Fruit fly (Drosophila melanogaster) whole organism, embryonic: Measurements from ENCODE around the gene Mon1.

Experiments used
- Asciz ChIP-seq: fragments of 200-800 bp; sonication (Bioruptor generic); optimal IDR thresholded peaks from 2 replicates; lab custom pipeline; 2017; ENCODE audit warnings: missing biosample characterization, mild to moderate bottlenecking, missing genetic modification characterization, missing genetic modification reagents
- C15 ChIP-seq: fragments of 200-800 bp; sonication (Bioruptor generic); IDR thresholded peaks from 3 replicates; pipeline ENCODE4 v1.3.6; 2022; ENCODE audit warnings: missing biosample characterization, missing genetic modification characterization
- CG10366 ChIP-seq: fragments of 200-800 bp; sonication (Bioruptor generic); IDR thresholded peaks from 2 replicates; pipeline ENCODE4 v1.3.6; 2022; ENCODE audit warnings: missing biosample characterization, missing genetic modification characterization
- CG12744 ChIP-seq: fragments of 200-800 bp; sonication (Bioruptor generic); optimal IDR thresholded peaks from 2 replicates; lab custom pipeline; 2016; ENCODE audit warnings: missing biosample characterization, missing genetic modification characterization
- CG13894 ChIP-seq: fragments of 200-800 bp; sonication (Bioruptor generic); optimal IDR thresholded peaks from 3 replicates; lab custom pipeline; 2018; ENCODE audit warnings: missing biosample characterization, mild to moderate bottlenecking, missing genetic modification characterization, moderate library complexity
- CG14860 ChIP-seq: fragments of 200-800 bp; sonication (Bioruptor generic); IDR thresholded peaks from 3 replicates; pipeline ENCODE4 v1.3.6; 2022; ENCODE audit warnings: missing biosample characterization, missing genetic modification characterization; ENCODE audit not compliant: partially characterized antibody
- CG14965 ChIP-seq: fragments of 200-800 bp; sonication (Bioruptor generic); optimal IDR thresholded peaks from 2 replicates; lab custom pipeline; 2016; ENCODE audit warnings: missing biosample characterization, missing genetic modification characterization, borderline replicate concordance
- CG18476 ChIP-seq: fragments of 200-800 bp; sonication (Bioruptor generic); optimal IDR thresholded peaks from 2 replicates; lab custom pipeline; 2016; ENCODE audit warnings: missing biosample characterization, mild to moderate bottlenecking, missing genetic modification characterization
- CG2129 ChIP-seq: fragments of 200-800 bp; sonication (Bioruptor generic); IDR thresholded peaks from 2 replicates; pipeline ENCODE4 v1.3.6; 2022; ENCODE audit warnings: missing biosample characterization, missing genetic modification characterization; ENCODE audit not compliant: partially characterized antibody
- CG2875 ChIP-seq: fragments of 200-800 bp; sonication (Bioruptor generic); optimal IDR thresholded peaks from 2 replicates; lab custom pipeline; 2017; ENCODE audit warnings: missing biosample characterization, mild to moderate bottlenecking, missing genetic modification characterization, missing genetic modification reagents
- CG30431 ChIP-seq: fragments of 200-800 bp; sonication (Bioruptor generic); optimal IDR thresholded peaks from 2 replicates; lab custom pipeline; 2017; ENCODE audit warnings: missing biosample characterization, missing genetic modification characterization
- CG4820 ChIP-seq: fragments of 200-800 bp; sonication (Bioruptor generic); optimal IDR thresholded peaks from 3 replicates; lab custom pipeline; 2016; ENCODE audit warnings: missing biosample characterization, missing genetic modification characterization
- CG7556 ChIP-seq: fragments of 200-800 bp; sonication (Bioruptor generic); optimal IDR thresholded peaks from 2 replicates; lab custom pipeline; 2017; ENCODE audit warnings: missing biosample characterization, mild to moderate bottlenecking, missing genetic modification characterization
- CG7928 ChIP-seq: fragments of 200-800 bp; sonication (Bioruptor generic); optimal IDR thresholded peaks from 2 replicates; lab custom pipeline; 2017; ENCODE audit warnings: missing biosample characterization, mild to moderate bottlenecking, missing genetic modification characterization
- CG9932 ChIP-seq: fragments of 200-800 bp; sonication (Bioruptor generic); IDR thresholded peaks from 2 replicates; pipeline ENCODE4 v1.3.6; 2022; ENCODE audit warnings: missing biosample characterization, missing genetic modification characterization
- Fer2 ChIP-seq: fragments of 200-800 bp; sonication (Bioruptor generic); optimal IDR thresholded peaks from 2 replicates; lab custom pipeline; 2018; ENCODE audit warnings: missing biosample characterization, mild to moderate bottlenecking, missing genetic modification characterization, moderate library complexity
- MBD-R2 ChIP-seq: fragments of 200-800 bp; sonication (Bioruptor generic); IDR thresholded peaks from 2 replicates; pipeline ENCODE4 v1.3.6; 2022; ENCODE audit warnings: missing biosample characterization, missing genetic modification characterization
- Med ChIP-seq: fragments of 200-800 bp; sonication (Bioruptor generic); peaks from one replicate; lab custom pipeline; 2016; ENCODE audit warnings: missing biosample characterization, missing genetic modification characterization, mild to moderate bottlenecking, inconsistent platforms, moderate library complexity
- Mes4 ChIP-seq: fragments of 200-800 bp; sonication (Bioruptor generic); optimal IDR thresholded peaks from 2 replicates; lab custom pipeline; 2016; ENCODE audit warnings: missing biosample characterization, missing genetic modification characterization
- Rfx ChIP-seq: fragments of 200-800 bp; sonication (Bioruptor generic); IDR thresholded peaks from 2 replicates; pipeline ENCODE4 v1.3.6; 2022; ENCODE audit warnings: missing biosample characterization, missing genetic modification characterization
- Scr ChIP-seq: fragments of 200-800 bp; sonication (Bioruptor generic); IDR thresholded peaks from 2 replicates; pipeline ENCODE4 v1.3.6; 2022; ENCODE audit warnings: missing biosample characterization, missing genetic modification characterization; ENCODE audit not compliant: partially characterized antibody
- YL-1 ChIP-seq: fragments of 200-800 bp; sonication (Bioruptor generic); optimal IDR thresholded peaks from 3 replicates; lab custom pipeline; 2017; ENCODE audit warnings: missing biosample characterization, mild to moderate bottlenecking, missing genetic modification characterization
- ara ChIP-seq: fragments of 200-800 bp; sonication (Bioruptor generic); IDR thresholded peaks from 2 replicates; pipeline ENCODE4 v1.3.6; 2022; ENCODE audit warnings: missing biosample characterization, missing genetic modification characterization
- cato ChIP-seq: fragments of 200-800 bp; sonication (Bioruptor generic); optimal IDR thresholded peaks from 2 replicates; lab custom pipeline; 2016; ENCODE audit warnings: missing biosample characterization, missing genetic modification characterization, borderline replicate concordance
- chif ChIP-seq, 2 experiments: fragments of 200-800 bp; sonication (Bioruptor generic); optimal IDR thresholded peaks; 3 replicates each; lab custom pipeline; 2016; ENCODE audit warnings: missing biosample characterization in 2 of 2, missing genetic modification characterization in 2 of 2
- ems ChIP-seq: fragments of 200-800 bp; sonication (Bioruptor generic); optimal IDR thresholded peaks from 3 replicates; lab custom pipeline; 2016; ENCODE audit warnings: missing biosample characterization, missing genetic modification characterization
- esg ChIP-seq: fragments of 200-800 bp; sonication (Bioruptor generic); conservative IDR thresholded peaks from 2 replicates; pipeline ENCODE4 v1.3.6; 2022; ENCODE audit warnings: missing biosample characterization, missing genetic modification characterization
- gce ChIP-seq: fragments of 200-800 bp; sonication (Bioruptor generic); IDR thresholded peaks from 3 replicates; pipeline ENCODE4 v1.3.6; 2022; ENCODE audit warnings: missing biosample characterization, missing genetic modification characterization
- gcm ChIP-seq: fragments of 200-800 bp; sonication (Bioruptor generic); optimal IDR thresholded peaks from 2 replicates; lab custom pipeline; 2019; ENCODE audit warnings: missing biosample characterization, mild to moderate bottlenecking, missing genetic modification characterization, moderate library complexity
- gsb-n ChIP-seq: fragments of 200-800 bp; sonication (Bioruptor generic); optimal IDR thresholded peaks from 3 replicates; lab custom pipeline; 2018; ENCODE audit warnings: missing biosample characterization, mild to moderate bottlenecking, missing genetic modification characterization
- gt ChIP-seq: fragments of 200-800 bp; sonication (Bioruptor generic); IDR thresholded peaks from 2 replicates; pipeline ENCODE4 v1.3.6; 2022; ENCODE audit warnings: missing biosample characterization, missing genetic modification characterization
- hkb ChIP-seq, 2 experiments: fragments of 200-800 bp in 1 of 2; fragments of >200 bp in 1 of 2; sonication (Bioruptor generic) in 1 of 2; IDR thresholded peaks in 1 of 2; optimal IDR thresholded peaks in 1 of 2; 2 replicates each; pipeline versions ENCODE4 v1.3.6 to Lab custom; 2017 to 2022; ENCODE audit warnings: missing biosample characterization in 1 of 2, missing genetic modification characterization in 1 of 2
- ind ChIP-seq: fragments of 200-800 bp; sonication (Bioruptor generic); optimal IDR thresholded peaks from 3 replicates; lab custom pipeline; 2016; ENCODE audit warnings: missing biosample characterization, missing genetic modification characterization
- jigr1 ChIP-seq: fragments of 200-800 bp; sonication (Bioruptor generic); IDR thresholded peaks from 3 replicates; pipeline ENCODE4 v1.3.6; 2022; ENCODE audit warnings: missing biosample characterization, missing genetic modification characterization
- ken ChIP-seq: fragments of 200-800 bp; sonication (Bioruptor generic); IDR thresholded peaks from 3 replicates; pipeline ENCODE4 v1.3.6; 2022; ENCODE audit warnings: missing biosample characterization, missing genetic modification characterization
- luna ChIP-seq: fragments of 200-800 bp; sonication (Bioruptor generic); optimal IDR thresholded peaks from 2 replicates; lab custom pipeline; 2016; ENCODE audit warnings: missing biosample characterization, missing genetic modification characterization
- maf-S ChIP-seq: fragments of 200-800 bp; sonication (Bioruptor generic); optimal IDR thresholded peaks from 2 replicates; lab custom pipeline; 2016; ENCODE audit warnings: missing biosample characterization, missing genetic modification characterization
- nau ChIP-seq: fragments of 200-800 bp; sonication (Bioruptor generic); optimal IDR thresholded peaks from 3 replicates; lab custom pipeline; 2017; ENCODE audit warnings: missing biosample characterization, mild to moderate bottlenecking, missing genetic modification characterization, missing genetic modification reagents
- nerfin-1 ChIP-seq: fragments of 200-800 bp; sonication (Bioruptor generic); optimal IDR thresholded peaks from 3 replicates; lab custom pipeline; 2019; ENCODE audit warnings: missing biosample characterization, mild to moderate bottlenecking, missing genetic modification characterization, moderate library complexity
- otp ChIP-seq: fragments of 200-800 bp; sonication (Bioruptor generic); IDR thresholded peaks from 3 replicates; pipeline ENCODE4, ENCODE4 v1.3.6; 2022; ENCODE audit warnings: missing biosample characterization, missing genetic modification characterization
- pan ChIP-seq, 4 experiments: fragments of >200 bp in 3 of 4; fragments of 200-800 bp in 1 of 4; sonication (Bioruptor generic) in 1 of 4; optimal IDR thresholded peaks in 3 of 4; IDR thresholded peaks in 1 of 4; 2 replicates each; pipeline versions ENCODE4 v1.3.6 to Lab custom; 2017 to 2022; ENCODE audit warnings: missing biosample characterization in 2 of 4, missing genetic modification characterization in 2 of 4, mixed read lengths in 1 of 4
- pita ChIP-seq: fragments of 200-800 bp; sonication (Bioruptor generic); optimal IDR thresholded peaks from 2 replicates; lab custom pipeline; 2017; ENCODE audit warnings: missing biosample characterization, mild to moderate bottlenecking, missing genetic modification characterization
- so ChIP-seq: fragments of 200-800 bp; sonication (Bioruptor generic); IDR thresholded peaks from 3 replicates; pipeline ENCODE4 v1.3.6; 2022; ENCODE audit warnings: missing biosample characterization, missing genetic modification characterization
- sob ChIP-seq: fragments of 200-800 bp; sonication (Bioruptor generic); IDR thresholded peaks from 2 replicates; pipeline ENCODE4 v1.3.6; 2022; ENCODE audit warnings: missing biosample characterization, missing genetic modification characterization
- sr ChIP-seq: fragments of 200-800 bp; sonication (Bioruptor generic); IDR thresholded peaks from 3 replicates; pipeline ENCODE4 v1.3.6; 2022; ENCODE audit warnings: missing biosample characterization, missing genetic modification characterization
- tap ChIP-seq: fragments of 200-800 bp; optimal IDR thresholded peaks from 3 replicates; lab custom pipeline; 2019; ENCODE audit warnings: missing biosample characterization, mild to moderate bottlenecking, missing genetic modification characterization, moderate library complexity
- zfh2 ChIP-seq: fragments of 200-800 bp; sonication (Bioruptor generic); optimal IDR thresholded peaks from 2 replicates; lab custom pipeline; 2016; ENCODE audit warnings: missing biosample characterization, missing genetic modification characterization

The Mon1 gene

DNA sequence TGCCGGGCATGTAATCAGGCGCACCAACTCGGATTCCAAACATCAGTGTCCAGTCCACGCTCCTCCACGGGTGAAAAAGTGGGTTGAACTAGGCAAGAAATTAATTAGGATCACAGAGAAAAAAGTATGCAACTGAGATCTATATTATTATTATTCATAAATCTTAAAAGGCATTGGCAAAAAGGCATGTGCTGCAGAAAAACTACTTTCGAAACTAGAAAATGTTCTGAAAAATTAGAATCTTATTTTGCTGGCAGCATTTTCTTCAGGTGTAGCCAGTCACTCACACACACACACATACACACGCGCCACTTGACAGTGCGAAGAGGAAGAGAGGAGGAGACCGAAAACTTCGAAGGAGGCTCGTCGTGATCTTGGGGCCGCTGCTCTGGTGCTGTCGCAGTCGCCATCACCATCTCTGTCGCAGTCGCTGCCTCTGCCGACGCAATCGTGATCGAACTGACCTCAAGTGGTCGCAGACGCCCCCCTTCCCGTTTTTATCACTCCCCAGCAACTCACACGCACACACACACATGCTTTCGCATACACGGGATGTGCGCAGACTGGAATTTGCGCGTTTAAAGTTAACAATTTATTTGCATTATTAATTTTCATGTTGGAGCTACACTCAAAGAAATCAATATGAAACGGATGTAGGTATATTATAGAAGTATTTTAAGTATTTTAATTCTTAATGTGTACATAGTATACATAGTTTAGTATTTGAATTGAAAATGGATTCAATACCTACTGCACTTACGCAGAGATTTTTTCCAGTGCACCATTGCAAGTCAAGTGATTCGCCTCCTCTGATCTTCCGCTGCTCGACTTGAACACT, 37.2 kb downstream of the Mon1 start (continued):
- no peak for TF ChIP-seq pita (GFP tag; lab: Kevin White, UChicago)
- TF ChIP-seq sr (GFP tag; lab: Robert Waterston, UW): no peak
- peak; percentile 39 for TF ChIP-seq CG7556 (GFP tag; lab: Kevin White, UChicago)
- TF ChIP-seq CG4820: peak; percentile 36
- peak; percentile 12 for TF ChIP-seq Asciz
- peak; percentile 71 for TF ChIP-seq Med (GFP tag; lab: Kevin White, UChicago)
- 0 out of 3 replicates have a peak, but pooled peaks have one; percentile 15 for TF ChIP-seq C15
- TF ChIP-seq Mes4 (GFP tag; lab: Kevin White, UChicago): no peak
- peak; percentile 56 for TF ChIP-seq ind
- no peak for TF ChIP-seq maf-S (GFP tag; lab: Kevin White, UChicago)
- peak; percentile 68 for TF ChIP-seq sob (GFP tag; lab: Robert Waterston, UW)
- no peak for TF ChIP-seq CG14860 (GFP tag; lab: Robert Waterston, UW)
- peak; percentile 69 for TF ChIP-seq esg (GFP tag; lab: Robert Waterston, UW)
- no peak for TF ChIP-seq luna (GFP tag; lab: Kevin White, UChicago)
- no peak for TF ChIP-seq ems (GFP tag; lab: Kevin White, UChicago)
- no peak for TF ChIP-seq nau
- TF ChIP-seq CG10366 (GFP tag; lab: Robert Waterston, UW): peak; percentile 71
- peak; percentile 8 for TF ChIP-seq zfh2 (GFP tag; lab: Kevin White, UChicago)
- no peak for TF ChIP-seq YL-1 (GFP tag; lab: Kevin White, UChicago)
- TF ChIP-seq CG2875 (GFP tag; lab: Kevin White, UChicago): peak; percentile 21
- peak; percentile 41; the same call in 1 of the 3 replicates for TF ChIP-seq gce (GFP tag; lab: Robert Waterston, UW)
- peak; percentile 41 for TF ChIP-seq gsb-n (tag; lab: Kevin White, UChicago)
- TF ChIP-seq CG2129 (GFP tag; lab: Robert Waterston, UW): no peak
- TF ChIP-seq nerfin-1 (tag; lab: Kevin White, UChicago): no peak
- TF ChIP-seq CG12744: no peak
- no peak for TF ChIP-seq CG14965 (GFP tag; lab: Kevin White, UChicago)
- peak; percentile 64 for TF ChIP-seq ara (GFP tag; lab: Robert Waterston, UW)
- peak; percentile 80 for TF ChIP-seq Rfx (GFP tag; lab: Robert Waterston, UW)
- TF ChIP-seq otp (GFP tag; lab: Robert Waterston, UW): no peak; the same call in 2 of the 3 replicates
- 0 out of 2 replicates have a peak, but pooled peaks have one; percentile 9 for TF ChIP-seq MBD-R2 (GFP tag; lab: Robert Waterston, UW)
- peak; percentile 57; the same call in 1 of the 3 replicates for TF ChIP-seq so (GFP tag; lab: Robert Waterston, UW)
- 0 out of 3 replicates have a peak, but pooled peaks have one; percentile 45 for TF ChIP-seq jigr1 (GFP tag; lab: Robert Waterston, UW)
- peak; percentile 52; the same call in 1 of the 3 replicates for TF ChIP-seq ken (GFP tag; lab: Robert Waterston, UW)
- TF ChIP-seq pan (optimal IDR thresholded peaks at IDR 0.05; lab: Kevin White, UChicago): no peak
- TF ChIP-seq pan (GFP tag; optimal IDR thresholded peaks at IDR 0.05 in 1 of 2, IDR thresholded peaks at IDR 0.05 in 1 of 2): peak in 1 of 2 experiments; percentile 85
- no peak for TF ChIP-seq hkb (optimal IDR thresholded peaks at IDR 0.05; lab: Kevin White, UChicago)
- peak; percentile 75 for TF ChIP-seq hkb (GFP tag; IDR thresholded peaks at IDR 0.05; lab: Robert Waterston, UW)
- TF ChIP-seq CG7928 (GFP tag; lab: Kevin White, UChicago): peak; percentile 17
- no peak for TF ChIP-seq Fer2
- TF ChIP-seq CG30431 (GFP tag; lab: Kevin White, UChicago): peak; percentile 24
- peak; percentile 68 for TF ChIP-seq tap (tag; lab: Kevin White, UChicago)
- TF ChIP-seq gcm (GFP tag; lab: Kevin White, UChicago): peak; percentile 15
- no peak for TF ChIP-seq Scr (GFP tag; lab: Robert Waterston, UW)
- TF ChIP-seq chif (GFP tag; optimal IDR thresholded peaks at IDR 0.05; lab: Kevin White, UChicago): peak; percentile 44 to 51
- TF ChIP-seq CG18476: peak; percentile 27
- no peak for TF ChIP-seq CG13894 (tag; lab: Kevin White, UChicago)
- TF ChIP-seq CG9932 (GFP tag; lab: Robert Waterston, UW): peak; percentile 41
- peak; percentile 14 for TF ChIP-seq cato (GFP tag; lab: Kevin White, UChicago)
- TF ChIP-seq gt: no peak
